Fruit fly (Drosophila melanogaster) whole organism, embryonic: ENCODE measurements around the gene CG31121.
A peak's percentile ranks its signal among the peaks of the same experiment; 100 is the strongest.

Experiments used
- BEAF-32 ChIP-seq: fragments of 200-800 bp; sonication (Bioruptor generic); optimal IDR thresholded peaks from 3 replicates; lab custom pipeline; 2017; ENCODE audit warnings: missing biosample characterization, missing genetic modification characterization, mild to moderate bottlenecking, moderate library complexity, missing genetic modification reagents
- BtbVII ChIP-seq: fragments of 200-800 bp; sonication (Bioruptor generic); optimal IDR thresholded peaks from 3 replicates; lab custom pipeline; 2017; ENCODE audit warnings: missing biosample characterization, mild to moderate bottlenecking, missing genetic modification characterization
- CG12219 ChIP-seq: fragments of 200-800 bp; sonication (Bioruptor generic); optimal IDR thresholded peaks from 3 replicates; lab custom pipeline; 2018; ENCODE audit warnings: missing biosample characterization, mild to moderate bottlenecking, missing genetic modification characterization
- CG14014 ChIP-seq: fragments of 200-800 bp; sonication (Bioruptor generic); IDR thresholded peaks from 2 replicates; pipeline ENCODE4 v1.3.6; 2022; ENCODE audit warnings: missing biosample characterization, missing genetic modification characterization
- CG14050 ChIP-seq: fragments of 200-800 bp; sonication (Bioruptor generic); IDR thresholded peaks from 3 replicates; pipeline ENCODE4 v1.3.6; 2022; ENCODE audit warnings: missing biosample characterization, missing genetic modification characterization
- CG1647 ChIP-seq: fragments of 200-800 bp; sonication (Bioruptor generic); optimal IDR thresholded peaks from 3 replicates; lab custom pipeline; 2016; ENCODE audit warnings: missing biosample characterization, missing genetic modification characterization
- CG17829 ChIP-seq: fragments of 200-800 bp; optimal IDR thresholded peaks from 2 replicates; lab custom pipeline; 2019; ENCODE audit warnings: missing biosample characterization, mild to moderate bottlenecking, missing genetic modification characterization, moderate library complexity
- CG2889 ChIP-seq: fragments of 200-800 bp; sonication (Bioruptor generic); IDR thresholded peaks from 3 replicates; pipeline ENCODE4 v1.3.6; 2022; ENCODE audit warnings: missing biosample characterization, missing genetic modification characterization
- CG33213 ChIP-seq: fragments of 200-800 bp; sonication (Bioruptor generic); optimal IDR thresholded peaks from 3 replicates; lab custom pipeline; 2016; ENCODE audit warnings: missing biosample characterization, missing genetic modification characterization
- CG34224 ChIP-seq: fragments of 200-800 bp; sonication (Bioruptor generic); IDR thresholded peaks from 3 replicates; pipeline ENCODE4 v1.3.6; 2022; ENCODE audit warnings: missing biosample characterization, missing genetic modification characterization; ENCODE audit not compliant: partially characterized antibody
- CG4854 ChIP-seq: fragments of 200-800 bp; sonication (Bioruptor generic); optimal IDR thresholded peaks from 2 replicates; lab custom pipeline; 2016; ENCODE audit warnings: missing biosample characterization, missing genetic modification characterization, inconsistent platforms
- CG5180 ChIP-seq: fragments of 200-800 bp; sonication (Bioruptor generic); optimal IDR thresholded peaks from 3 replicates; lab custom pipeline; 2017; ENCODE audit warnings: missing biosample characterization, missing genetic modification characterization, mild to moderate bottlenecking, moderate library complexity, missing genetic modification reagents
- CG6683 ChIP-seq: fragments of 200-800 bp; sonication (Bioruptor generic); optimal IDR thresholded peaks from 2 replicates; lab custom pipeline; 2017; ENCODE audit warnings: missing biosample characterization, mild to moderate bottlenecking, missing genetic modification characterization, missing genetic modification reagents
- CG6791 ChIP-seq: fragments of 200-800 bp; sonication (Bioruptor generic); IDR thresholded peaks from 3 replicates; pipeline ENCODE4 v1.3.6; 2022; ENCODE audit warnings: missing biosample characterization, missing genetic modification characterization; ENCODE audit not compliant: partially characterized antibody
- CG7987 ChIP-seq: fragments of 200-800 bp; sonication (Bioruptor generic); optimal IDR thresholded peaks from 2 replicates; lab custom pipeline; 2018; ENCODE audit warnings: missing biosample characterization, mild to moderate bottlenecking, missing genetic modification characterization, moderate library complexity
- CG9817 ChIP-seq: fragments of 200-800 bp; sonication (Bioruptor generic); optimal IDR thresholded peaks from 2 replicates; lab custom pipeline; 2018; ENCODE audit warnings: missing biosample characterization, mild to moderate bottlenecking, missing genetic modification characterization, moderate library complexity
- CG9932 ChIP-seq: fragments of 200-800 bp; sonication (Bioruptor generic); IDR thresholded peaks from 2 replicates; pipeline ENCODE4 v1.3.6; 2022; ENCODE audit warnings: missing biosample characterization, missing genetic modification characterization
- Doc2 ChIP-seq: fragments of 200-800 bp; sonication (Bioruptor generic); IDR thresholded peaks from 2 replicates; pipeline ENCODE4 v1.3.6; 2022; ENCODE audit warnings: missing biosample characterization, missing genetic modification characterization
- Eip74EF ChIP-seq, 2 experiments: fragments of 200-800 bp in 1 of 2; fragments of >200 bp in 1 of 2; sonication (Bioruptor generic) in 1 of 2; optimal IDR thresholded peaks; 2 replicates each; lab custom pipeline; 2017 to 2019; ENCODE audit warnings: missing biosample characterization in 2 of 2, missing genetic modification characterization in 2 of 2, mild to moderate bottlenecking in 1 of 2, moderate library complexity in 1 of 2
- Hr39 ChIP-seq: fragments of >200 bp; optimal IDR thresholded peaks from 2 replicates; lab custom pipeline; 2017
- Lhr ChIP-seq: fragments of 200-800 bp; sonication (Bioruptor generic); optimal IDR thresholded peaks from 3 replicates; lab custom pipeline; 2017; ENCODE audit warnings: mild to moderate bottlenecking, missing biosample characterization, missing genetic modification reagents, missing genetic modification characterization
- Lim3 ChIP-seq: fragments of 200-800 bp; sonication (Bioruptor generic); IDR thresholded peaks from 2 replicates; pipeline ENCODE4 v1.3.6; 2022; ENCODE audit warnings: missing biosample characterization, missing genetic modification characterization
- Lpt ChIP-seq: fragments of >200 bp; optimal IDR thresholded peaks from 2 replicates; lab custom pipeline; 2018; ENCODE audit warnings: missing biosample characterization, missing genetic modification characterization
- Mes4 ChIP-seq: fragments of 200-800 bp; sonication (Bioruptor generic); optimal IDR thresholded peaks from 2 replicates; lab custom pipeline; 2016; ENCODE audit warnings: missing biosample characterization, missing genetic modification characterization
- Poxn ChIP-seq: fragments of 200-800 bp; sonication (Bioruptor generic); IDR thresholded peaks from 2 replicates; pipeline ENCODE4 v1.3.6; 2022; ENCODE audit warnings: missing biosample characterization, missing genetic modification characterization
- Ptx1 ChIP-seq: fragments of 200-800 bp; sonication (Bioruptor generic); IDR thresholded peaks from 2 replicates; pipeline ENCODE4 v1.3.6; 2022; ENCODE audit warnings: missing biosample characterization, missing genetic modification characterization
- Scr ChIP-seq: fragments of 200-800 bp; sonication (Bioruptor generic); IDR thresholded peaks from 2 replicates; pipeline ENCODE4 v1.3.6; 2022; ENCODE audit warnings: missing biosample characterization, missing genetic modification characterization; ENCODE audit not compliant: partially characterized antibody
- TFAM ChIP-seq: fragments of 200-800 bp; sonication (Bioruptor generic); optimal IDR thresholded peaks from 2 replicates; lab custom pipeline; 2017; ENCODE audit warnings: missing biosample characterization, missing genetic modification characterization, inconsistent platforms
- Trl ChIP-seq, 3 experiments: fragments of >200 bp in 2 of 3; fragments of 200-800 bp in 1 of 3; sonication (Bioruptor generic) in 1 of 3; optimal IDR thresholded peaks; 2 replicates in 1 of 3; 3 replicates in 2 of 3; lab custom pipeline; 2016 to 2017; ENCODE audit warnings: missing biosample characterization in 1 of 3, missing genetic modification characterization in 1 of 3
- YL-1 ChIP-seq: fragments of 200-800 bp; sonication (Bioruptor generic); optimal IDR thresholded peaks from 3 replicates; lab custom pipeline; 2017; ENCODE audit warnings: missing biosample characterization, mild to moderate bottlenecking, missing genetic modification characterization
- ac ChIP-seq: fragments of 200-800 bp; sonication (Bioruptor generic); optimal IDR thresholded peaks from 3 replicates; lab custom pipeline; 2017; ENCODE audit warnings: missing biosample characterization, mild to moderate bottlenecking, missing genetic modification characterization
- al ChIP-seq: fragments of 200-800 bp; sonication (Bioruptor generic); IDR thresholded peaks from 2 replicates; pipeline ENCODE4 v1.3.6; 2022; ENCODE audit warnings: missing biosample characterization, missing genetic modification characterization
- ap ChIP-seq: fragments of 200-800 bp; sonication (Bioruptor generic); IDR thresholded peaks from 2 replicates; pipeline ENCODE4 v1.3.6; 2022; ENCODE audit warnings: missing biosample characterization, missing genetic modification characterization
- ato ChIP-seq: fragments of 200-800 bp; sonication (Bioruptor generic); IDR thresholded peaks from 2 replicates; pipeline ENCODE4 v1.3.6; 2022; ENCODE audit warnings: missing biosample characterization, missing genetic modification characterization; ENCODE audit not compliant: partially characterized antibody
- bab2 ChIP-seq: fragments of 200-800 bp; sonication (Bioruptor generic); optimal IDR thresholded peaks from 2 replicates; lab custom pipeline; 2016; ENCODE audit warnings: missing biosample characterization, missing genetic modification characterization
- br ChIP-seq: fragments of >200 bp; optimal IDR thresholded peaks from 2 replicates; lab custom pipeline; 2017
- btn ChIP-seq: fragments of 200-800 bp; sonication (Bioruptor generic); optimal IDR thresholded peaks from 2 replicates; lab custom pipeline; 2016; ENCODE audit warnings: missing biosample characterization, missing genetic modification characterization
- ci ChIP-seq: fragments of 200-800 bp; sonication (Bioruptor generic); IDR thresholded peaks from 3 replicates; pipeline ENCODE4 v1.3.6; 2022; ENCODE audit warnings: missing biosample characterization, missing genetic modification characterization
- dm ChIP-seq: fragments of 200-800 bp; sonication (Bioruptor generic); optimal IDR thresholded peaks from 3 replicates; lab custom pipeline; 2016; ENCODE audit warnings: missing biosample characterization, missing genetic modification characterization
- fru ChIP-seq: fragments of >200 bp; optimal IDR thresholded peaks from 2 replicates; lab custom pipeline; 2017
- gce ChIP-seq: fragments of 200-800 bp; sonication (Bioruptor generic); IDR thresholded peaks from 3 replicates; pipeline ENCODE4 v1.3.6; 2022; ENCODE audit warnings: missing biosample characterization, missing genetic modification characterization
- lbe ChIP-seq: fragments of 200-800 bp; sonication (Bioruptor generic); optimal IDR thresholded peaks from 2 replicates; lab custom pipeline; 2016; ENCODE audit warnings: missing biosample characterization, mild to moderate bottlenecking, missing genetic modification characterization
- mam ChIP-seq: fragments of 200-800 bp; sonication (Bioruptor generic); optimal IDR thresholded peaks from 3 replicates; lab custom pipeline; 2016; ENCODE audit warnings: missing biosample characterization, missing genetic modification characterization
- otp ChIP-seq: fragments of 200-800 bp; sonication (Bioruptor generic); IDR thresholded peaks from 3 replicates; pipeline ENCODE4, ENCODE4 v1.3.6; 2022; ENCODE audit warnings: missing biosample characterization, missing genetic modification characterization
- rib ChIP-seq: fragments of 200-800 bp; sonication (Bioruptor generic); IDR thresholded peaks from 2 replicates; pipeline ENCODE4 v1.3.6; 2022; ENCODE audit warnings: missing biosample characterization, missing genetic modification characterization
- ro ChIP-seq: fragments of 200-800 bp; sonication (Bioruptor generic); IDR thresholded peaks from 2 replicates; pipeline ENCODE4 v1.3.6; 2022; ENCODE audit warnings: missing biosample characterization, missing genetic modification characterization
- salm ChIP-seq: fragments of 200-800 bp; sonication (Bioruptor generic); optimal IDR thresholded peaks from 2 replicates; lab custom pipeline; 2018; ENCODE audit warnings: missing biosample characterization, mild to moderate bottlenecking, missing genetic modification characterization
- tin ChIP-seq: fragments of 200-800 bp; sonication (Bioruptor generic); optimal IDR thresholded peaks from 3 replicates; lab custom pipeline; 2016; ENCODE audit warnings: missing biosample characterization, missing genetic modification characterization
- trem ChIP-seq: fragments of 200-800 bp; optimal IDR thresholded peaks from 3 replicates; lab custom pipeline; 2019; ENCODE audit warnings: missing biosample characterization, mild to moderate bottlenecking, missing genetic modification characterization, moderate library complexity
- yki ChIP-seq: fragments of >200 bp; optimal IDR thresholded peaks from 3 replicates; lab custom pipeline; 2018

Gene CG31121

DNA sequence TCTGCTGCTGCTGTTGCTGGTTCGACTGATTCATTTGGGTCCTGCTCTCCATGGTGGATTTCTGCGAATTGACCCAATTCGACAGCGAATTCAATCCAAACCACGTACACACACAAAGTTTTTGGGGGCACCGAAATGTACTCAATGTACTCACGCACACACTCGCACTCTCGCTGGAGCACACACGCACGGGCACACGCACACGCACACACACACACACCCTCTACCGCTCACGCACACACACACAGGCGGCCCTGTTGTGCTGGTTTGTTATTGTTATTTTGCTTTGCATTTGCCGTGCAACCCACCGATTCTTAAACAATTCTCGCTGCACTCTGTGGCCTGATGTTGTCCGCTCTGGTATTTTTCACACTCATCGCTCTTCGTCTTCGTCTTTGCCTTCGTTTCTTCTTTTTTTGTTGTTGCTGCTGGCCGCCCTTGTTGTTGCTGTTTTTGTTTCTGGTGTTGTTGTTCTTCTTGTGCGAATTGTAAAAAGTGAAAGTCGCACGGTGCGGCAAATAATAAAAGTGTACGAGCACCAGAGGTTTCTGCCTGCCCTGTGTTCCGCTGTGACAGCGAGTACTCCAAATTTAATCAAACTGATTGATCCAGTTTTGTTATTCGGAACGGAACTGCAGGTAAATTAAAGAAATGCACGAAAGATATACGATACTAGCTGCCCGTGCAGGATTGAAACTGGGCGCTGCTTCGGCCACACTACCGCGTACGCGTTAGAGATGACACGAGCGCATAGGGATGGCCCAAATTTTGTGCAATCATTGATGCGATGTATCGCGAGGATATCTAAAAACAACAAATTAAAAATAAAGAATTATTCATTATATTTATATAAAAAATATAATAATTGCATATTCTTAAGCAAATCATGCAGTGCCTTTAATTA lies 18.2 kb downstream of the CG31121 start, which contains the start of gene CG3744 (continued):
- peak; percentile 81 for TF ChIP-seq Poxn
- peak; percentile 52 for TF ChIP-seq CG7987 (GFP tag; lab: Kevin White, UChicago)
- peak; percentile 20 for TF ChIP-seq ac (GFP tag; lab: Kevin White, UChicago)
- peak; percentile 93 for TF ChIP-seq otp (GFP tag; lab: Robert Waterston, UW)
- peak; percentile 91 for TF ChIP-seq CG17829
- peak; percentile 97 for TF ChIP-seq Scr (GFP tag; lab: Robert Waterston, UW)
- no peak for TF ChIP-seq yki (lab: Kevin White, UChicago)
- peak; percentile 95 for TF ChIP-seq tin
- peak; percentile 94 for TF ChIP-seq al
- TF ChIP-seq salm (tag; lab: Kevin White, UChicago), result peak; percentile 76
- TF ChIP-seq BtbVII, result peak; percentile 77
- peak; percentile 95 for TF ChIP-seq CG9817 (tag; lab: Kevin White, UChicago)
- TF ChIP-seq ro (GFP tag; lab: Robert Waterston, UW), result peak; percentile 90
- TF ChIP-seq Lpt (GFP tag; lab: Kevin White, UChicago), result no peak
- peak; percentile 85 for TF ChIP-seq CG2889
- peak; percentile 79 for TF ChIP-seq lbe (GFP tag; lab: Kevin White, UChicago)
- TF ChIP-seq Lhr (GFP tag; lab: Kevin White, UChicago), result peak; percentile 92
- TF ChIP-seq CG9932 (GFP tag; lab: Robert Waterston, UW), result peak; percentile 99
- peak; percentile 94 for TF ChIP-seq Hr39 (lab: Kevin White, UChicago)
- peak in 1 of 2 experiments; percentile 65 for TF ChIP-seq Eip74EF (GFP tag; optimal IDR thresholded peaks at IDR 0.05; lab: Kevin White, UChicago)
- TF ChIP-seq TFAM (GFP tag; lab: Kevin White, UChicago), result peak; percentile 19
- TF ChIP-seq ap, result peak; percentile 84
- TF ChIP-seq YL-1 (GFP tag; lab: Kevin White, UChicago), result peak; percentile 50
- peak; percentile 90 for TF ChIP-seq mam (GFP tag; lab: Kevin White, UChicago)
- TF ChIP-seq gce (GFP tag; lab: Robert Waterston, UW), result peak; percentile 87
- no peak for TF ChIP-seq Mes4 (GFP tag; lab: Kevin White, UChicago)
- TF ChIP-seq Trl (optimal IDR thresholded peaks at IDR 0.05; lab: Kevin White, UChicago), result peak in 1 of 2 experiments; percentile 57
- peak; percentile 68 for TF ChIP-seq Trl (GFP tag; optimal IDR thresholded peaks at IDR 0.05; lab: Kevin White, UChicago)
- peak; percentile 93 for TF ChIP-seq CG6791 (GFP tag; lab: Robert Waterston, UW)
- TF ChIP-seq CG4854 (GFP tag; lab: Kevin White, UChicago), result no peak
- peak; percentile 75 for TF ChIP-seq bab2 (GFP tag; lab: Kevin White, UChicago)
- no peak for TF ChIP-seq CG5180
- peak; percentile 84 for TF ChIP-seq trem
- peak; percentile 70 for TF ChIP-seq Lim3 (GFP tag; lab: Robert Waterston, UW)
- TF ChIP-seq CG33213 (GFP tag; lab: Kevin White, UChicago), result peak; percentile 81
- TF ChIP-seq BEAF-32 (GFP tag; lab: Kevin White, UChicago), result peak; percentile 92
- TF ChIP-seq dm, result no peak
- peak; percentile 95 for TF ChIP-seq Ptx1
- TF ChIP-seq CG14014 (GFP tag; lab: Robert Waterston, UW), result peak; percentile 95
- peak; percentile 46 for TF ChIP-seq Doc2
- peak; percentile 76 for TF ChIP-seq CG6683
- TF ChIP-seq rib (GFP tag; lab: Robert Waterston, UW), result peak; percentile 90
- TF ChIP-seq br (lab: Kevin White, UChicago), result no peak
- TF ChIP-seq CG14050, result peak; percentile 86
- TF ChIP-seq btn, result no peak
- peak; percentile 88 for TF ChIP-seq CG34224 (GFP tag; lab: Robert Waterston, UW)
- no peak for TF ChIP-seq fru (lab: Kevin White, UChicago)
- TF ChIP-seq ato, result peak; percentile 77
- peak; percentile 67 for TF ChIP-seq CG12219 (GFP tag; lab: Kevin White, UChicago)
- peak; percentile 95 for TF ChIP-seq ci (GFP tag; lab: Robert Waterston, UW)
- peak; percentile 77 for TF ChIP-seq CG1647
